Worm (Caenorhabditis elegans) whole organism, L4 larva: Measurements from ENCODE around the gene rack-1.

Experiments
- R02D3.7 ChIP-seq: fragments of 150-350 bp; sonication (generic microtip); optimal IDR thresholded peaks from 3 replicates; lab custom pipeline; 2014; ENCODE audit warnings: missing biosample characterization, missing genetic modification characterization
- ama-1 ChIP-seq: fragments of 150-350 bp; optimal IDR thresholded peaks from 2 replicates; lab custom pipeline; 2014; ENCODE audit warnings: inconsistent platforms, mixed read lengths
- daf-8 ChIP-seq: fragments of 200-800 bp; sonication (Bioruptor generic); IDR thresholded peaks from 2 replicates; pipeline ENCODE4 v1.3.6; 2022; ENCODE audit warnings: missing genetic modification characterization, missing compliant biosample characterization
- dve-1 ChIP-seq: sonication (generic microtip); optimal IDR thresholded peaks from 2 replicates; lab custom pipeline; 2017; ENCODE audit warnings: antibody characterized with exemption, mild to moderate bottlenecking, missing genetic modification characterization, missing compliant biosample characterization; ENCODE audit not compliant: insufficient read depth
- jun-1 ChIP-seq: fragments of 150-350 bp; optimal IDR thresholded peaks from 2 replicates; lab custom pipeline; 2014; ENCODE audit warnings: missing biosample characterization, missing genetic modification reagents, missing genetic modification characterization
- lin-1 ChIP-seq: fragments of 200-800 bp; sonication (Bioruptor generic); IDR thresholded peaks from 2 replicates; pipeline ENCODE4 v1.3.6; 2022; ENCODE audit warnings: missing genetic modification reagents, missing genetic modification characterization, missing compliant biosample characterization
- lin-39 ChIP-seq: fragments of 150-350 bp; optimal IDR thresholded peaks from 2 replicates; lab custom pipeline; 2014; ENCODE audit warnings: missing biosample characterization, missing genetic modification reagents, missing genetic modification characterization
- mes-2 ChIP-seq: sonication (generic microtip); optimal IDR thresholded peaks from 2 replicates; lab custom pipeline; 2016; ENCODE audit warnings: missing genotype, mild to moderate bottlenecking, missing genetic modification characterization, missing compliant biosample characterization; ENCODE audit not compliant: poor library complexity, severe bottlenecking
- php-3 ChIP-seq: fragments of 200-800 bp; sonication (Bioruptor generic); IDR thresholded peaks from 2 replicates; pipeline ENCODE4 v1.3.6; 2022; ENCODE audit warnings: missing genetic modification reagents, missing genetic modification characterization, missing compliant biosample characterization
- snpc-4 ChIP-seq: fragments of 150-350 bp; optimal IDR thresholded peaks from 2 replicates; lab custom pipeline; 2014; ENCODE audit warnings: missing biosample characterization, missing genetic modification characterization
- unc-39 ChIP-seq: sonication (generic microtip); optimal IDR thresholded peaks from 2 replicates; lab custom pipeline; 2017; ENCODE audit warnings: missing biosample characterization, missing genetic modification characterization
- unc-62 ChIP-seq, 3 experiments: fragments of 150-350 bp in 1 of 3; sonication (generic microtip); optimal IDR thresholded peaks in 2 of 3; peaks in 1 of 3; 1 replicate in 1 of 3; 2 replicates in 2 of 3; lab custom pipeline; 2014 to 2017; ENCODE audit warnings: missing biosample characterization in 3 of 3, missing genetic modification characterization in 3 of 3, missing genetic modification reagents in 3 of 3, missing genotype in 1 of 3
- zfp-3 ChIP-seq: fragments of 200-800 bp; sonication (Bioruptor generic); conservative IDR thresholded peaks from 2 replicates; pipeline ENCODE4 v1.3.6; 2022; ENCODE audit warnings: missing genetic modification reagents, missing genetic modification characterization, missing compliant biosample characterization

DNA sequence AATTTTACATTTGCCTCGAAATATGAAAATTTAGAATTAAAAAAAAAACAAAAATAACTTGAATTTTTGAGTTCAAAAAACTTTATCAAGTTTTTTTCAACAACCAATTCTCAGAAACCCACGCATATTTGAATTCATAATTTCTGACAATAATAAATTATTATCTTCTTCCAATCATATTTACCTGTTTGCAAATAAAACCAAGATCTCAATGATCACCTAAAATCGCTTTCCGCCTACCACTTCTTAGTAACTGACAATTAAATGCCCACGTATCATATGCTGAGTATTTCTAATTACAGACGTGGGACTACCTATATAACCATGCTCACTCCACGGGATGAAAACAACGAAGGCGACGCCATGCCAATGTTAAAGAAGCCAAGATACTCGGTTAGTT is 14.8 kb upstream of the rack-1 start, which contains the start of gene pps-1:
- no peak for TF ChIP-seq unc-39 (tag; lab: Kevin White, UChicago)
- no peak for TF ChIP-seq php-3 (GFP tag; lab: Robert Waterston, UW)
- no peak for TF ChIP-seq daf-8 (GFP tag; lab: Robert Waterston, UW)
- TF ChIP-seq dve-1 (tag; lab: Kevin White, UChicago) = no peak
- no peak for TF ChIP-seq snpc-4 (tag; lab: Kevin White, UChicago)
- TF ChIP-seq jun-1 = no peak
- TF ChIP-seq lin-39 (tag; lab: Kevin White, UChicago) = no peak
- no peak for TF ChIP-seq zfp-3 (GFP tag; lab: Robert Waterston, UW)
- no peak for TF ChIP-seq R02D3.7 (tag; lab: Kevin White, UChicago)
- TF ChIP-seq ama-1 (lab: Kevin White, UChicago) = no peak
- no peak for TF ChIP-seq mes-2 (tag; lab: Kevin White, UChicago)
- no peak for TF ChIP-seq unc-62 (GFP tag; optimal IDR thresholded peaks at IDR 0.05 in 1 of 2; lab: Kevin White, UChicago)
- no peak for TF ChIP-seq unc-62 (tag; optimal IDR thresholded peaks at IDR 0.05; lab: Kevin White, UChicago)
- no peak for TF ChIP-seq lin-1 (GFP tag; lab: Robert Waterston, UW)
